Fruit fly (Drosophila melanogaster) whole organism, embryonic: ENCODE measurements around the gene CG13924.

ENCODE experiments used
- Ada2b ChIP-seq: fragments of 200-800 bp; sonication (Bioruptor generic); IDR thresholded peaks from 2 replicates; pipeline ENCODE4 v1.3.6; 2022; ENCODE audit warnings: missing biosample characterization, missing genetic modification characterization
- Adf1 ChIP-seq: fragments of 200-800 bp; sonication (Bioruptor generic); IDR thresholded peaks from 2 replicates; pipeline ENCODE4 v1.3.6; 2022; ENCODE audit warnings: missing biosample characterization, missing genetic modification characterization
- Atf3 ChIP-seq: fragments of 200-800 bp; sonication (Bioruptor generic); optimal IDR thresholded peaks from 3 replicates; lab custom pipeline; 2016; ENCODE audit warnings: missing biosample characterization, missing genetic modification characterization
- Awh ChIP-seq: fragments of 200-800 bp; sonication (Bioruptor generic); IDR thresholded peaks from 2 replicates; pipeline ENCODE4, ENCODE4 v1.3.6; 2022; ENCODE audit warnings: missing biosample characterization, missing genetic modification characterization
- CG10543 ChIP-seq: fragments of 200-800 bp; sonication (Bioruptor generic); optimal IDR thresholded peaks from 3 replicates; lab custom pipeline; 2017; ENCODE audit warnings: missing biosample characterization, mild to moderate bottlenecking, missing genetic modification characterization, moderate library complexity
- CG10979 ChIP-seq: fragments of 200-800 bp; sonication (Bioruptor generic); optimal IDR thresholded peaks from 2 replicates; lab custom pipeline; 2018; ENCODE audit warnings: missing biosample characterization, mild to moderate bottlenecking, missing genetic modification characterization, moderate library complexity
- CG11504 ChIP-seq: fragments of 200-800 bp; sonication (Bioruptor generic); optimal IDR thresholded peaks from 3 replicates; lab custom pipeline; 2019; ENCODE audit warnings: missing biosample characterization, mild to moderate bottlenecking, missing genetic modification characterization, moderate library complexity
- CG14014 ChIP-seq: fragments of 200-800 bp; sonication (Bioruptor generic); IDR thresholded peaks from 2 replicates; pipeline ENCODE4 v1.3.6; 2022; ENCODE audit warnings: missing biosample characterization, missing genetic modification characterization
- CG15514 ChIP-seq: fragments of 200-800 bp; sonication (Bioruptor generic); optimal IDR thresholded peaks from 3 replicates; lab custom pipeline; 2017; ENCODE audit warnings: missing biosample characterization, missing genetic modification characterization, mild to moderate bottlenecking, moderate library complexity, missing genetic modification reagents
- CG1603 ChIP-seq: fragments of 200-800 bp; sonication (Bioruptor generic); optimal IDR thresholded peaks from 2 replicates; lab custom pipeline; 2019; ENCODE audit warnings: missing biosample characterization, mild to moderate bottlenecking, missing genetic modification characterization, moderate library complexity
- CG17361 ChIP-seq: fragments of 200-800 bp; sonication (Bioruptor generic); IDR thresholded peaks from 3 replicates; pipeline ENCODE4 v1.3.6; 2022; ENCODE audit warnings: missing biosample characterization, missing genetic modification characterization
- CG1832 ChIP-seq: fragments of 200-800 bp; sonication (Bioruptor generic); optimal IDR thresholded peaks from 2 replicates; lab custom pipeline; 2017; ENCODE audit warnings: missing biosample characterization, mild to moderate bottlenecking, missing genetic modification characterization, inconsistent platforms
- CG2116 ChIP-seq: fragments of 200-800 bp; sonication (Bioruptor generic); optimal IDR thresholded peaks from 3 replicates; lab custom pipeline; 2018; ENCODE audit warnings: missing biosample characterization, mild to moderate bottlenecking, missing genetic modification characterization
- CG2129 ChIP-seq: fragments of 200-800 bp; sonication (Bioruptor generic); IDR thresholded peaks from 2 replicates; pipeline ENCODE4 v1.3.6; 2022; ENCODE audit warnings: missing biosample characterization, missing genetic modification characterization; ENCODE audit not compliant: partially characterized antibody
- CG30403 ChIP-seq: fragments of 200-800 bp; sonication (Bioruptor generic); optimal IDR thresholded peaks from 3 replicates; lab custom pipeline; 2016; ENCODE audit warnings: missing biosample characterization, missing genetic modification characterization
- CG31365 ChIP-seq: fragments of 200-800 bp; sonication (Bioruptor generic); optimal IDR thresholded peaks from 2 replicates; lab custom pipeline; 2018; ENCODE audit warnings: missing biosample characterization, mild to moderate bottlenecking, missing genetic modification characterization
- CG6654 ChIP-seq: fragments of 200-800 bp; sonication (Bioruptor generic); optimal IDR thresholded peaks from 2 replicates; lab custom pipeline; 2017; ENCODE audit warnings: missing biosample characterization, mild to moderate bottlenecking, missing genetic modification characterization
- CG6689 ChIP-seq: fragments of 200-800 bp; sonication (Bioruptor generic); IDR thresholded peaks from 2 replicates; pipeline ENCODE4 v1.3.6; 2022; ENCODE audit warnings: missing biosample characterization, missing genetic modification characterization
- CG6765 ChIP-seq: fragments of 200-800 bp; sonication (Bioruptor generic); optimal IDR thresholded peaks from 3 replicates; lab custom pipeline; 2017; ENCODE audit warnings: missing biosample characterization, mild to moderate bottlenecking, missing genetic modification characterization
- CG7839 ChIP-seq: fragments of 200-800 bp; sonication (Bioruptor generic); optimal IDR thresholded peaks from 3 replicates; lab custom pipeline; 2018; ENCODE audit warnings: missing biosample characterization, mild to moderate bottlenecking, missing genetic modification characterization, moderate library complexity
- CHES-1-like ChIP-seq: fragments of 200-800 bp; sonication (Bioruptor generic); optimal IDR thresholded peaks from 2 replicates; lab custom pipeline; 2016; ENCODE audit warnings: missing biosample characterization, missing genetic modification characterization
- CkIIα-i1 ChIP-seq: fragments of 200-800 bp; sonication (Bioruptor generic); IDR thresholded peaks from 2 replicates; pipeline ENCODE4 v1.3.6; 2022; ENCODE audit warnings: missing biosample characterization, missing genetic modification characterization
- Dip2 ChIP-seq: fragments of 200-800 bp; sonication (Bioruptor generic); IDR thresholded peaks from 2 replicates; pipeline ENCODE4 v1.3.6; 2022; ENCODE audit warnings: missing biosample characterization, missing genetic modification characterization
- E2f2 ChIP-seq: fragments of 200-800 bp; sonication (Bioruptor generic); IDR thresholded peaks from 2 replicates; pipeline ENCODE4 v1.3.6; 2022; ENCODE audit warnings: missing biosample characterization, missing genetic modification characterization
- Hsf ChIP-seq: fragments of 200-800 bp; sonication (Bioruptor generic); optimal IDR thresholded peaks from 3 replicates; lab custom pipeline; 2016; ENCODE audit warnings: missing biosample characterization, missing genetic modification characterization
- Jarid2 ChIP-seq: fragments of 200-800 bp; sonication (Bioruptor generic); optimal IDR thresholded peaks from 3 replicates; lab custom pipeline; 2017; ENCODE audit warnings: mild to moderate bottlenecking, missing biosample characterization, missing genetic modification reagents, missing genetic modification characterization
- Lhr ChIP-seq: fragments of 200-800 bp; sonication (Bioruptor generic); optimal IDR thresholded peaks from 3 replicates; lab custom pipeline; 2017; ENCODE audit warnings: mild to moderate bottlenecking, missing biosample characterization, missing genetic modification reagents, missing genetic modification characterization
- MESR4 ChIP-seq: fragments of 200-800 bp; sonication (Bioruptor generic); optimal IDR thresholded peaks from 2 replicates; lab custom pipeline; 2018; ENCODE audit warnings: missing biosample characterization, mild to moderate bottlenecking, missing genetic modification characterization, moderate library complexity
- Rfx ChIP-seq: fragments of 200-800 bp; sonication (Bioruptor generic); IDR thresholded peaks from 2 replicates; pipeline ENCODE4 v1.3.6; 2022; ENCODE audit warnings: missing biosample characterization, missing genetic modification characterization
- Side ChIP-seq: fragments of 200-800 bp; sonication (Bioruptor generic); optimal IDR thresholded peaks from 2 replicates; lab custom pipeline; 2016; ENCODE audit warnings: missing biosample characterization, missing genetic modification characterization
- Six4 ChIP-seq: fragments of 200-800 bp; sonication (Bioruptor generic); optimal IDR thresholded peaks from 2 replicates; lab custom pipeline; 2016; ENCODE audit warnings: missing biosample characterization, missing genetic modification characterization
- al ChIP-seq: fragments of 200-800 bp; sonication (Bioruptor generic); IDR thresholded peaks from 2 replicates; pipeline ENCODE4 v1.3.6; 2022; ENCODE audit warnings: missing biosample characterization, missing genetic modification characterization
- bowl ChIP-seq: fragments of 200-800 bp; sonication (Bioruptor generic); IDR thresholded peaks from 2 replicates; pipeline ENCODE4 v1.3.6; 2022; ENCODE audit warnings: missing biosample characterization, missing genetic modification characterization
- bsh ChIP-seq, 2 experiments: fragments of 200-800 bp; sonication (Bioruptor generic); optimal IDR thresholded peaks; 2 replicates each; lab custom pipeline; 2017 to 2018; ENCODE audit warnings: mild to moderate bottlenecking in 2 of 2, missing biosample characterization in 2 of 2, missing genetic modification characterization in 2 of 2, moderate library complexity in 1 of 2
- corto ChIP-seq: fragments of 200-800 bp; sonication (Bioruptor generic); optimal IDR thresholded peaks from 2 replicates; lab custom pipeline; 2016; ENCODE audit warnings: missing biosample characterization, mild to moderate bottlenecking, missing genetic modification characterization, moderate library complexity
- dimm ChIP-seq: fragments of 200-800 bp; sonication (Bioruptor generic); IDR thresholded peaks from 2 replicates; pipeline ENCODE4 v1.3.6; 2022; ENCODE audit warnings: missing biosample characterization, missing genetic modification characterization
- dysf ChIP-seq: fragments of 200-800 bp; sonication (Bioruptor generic); IDR thresholded peaks from 3 replicates; pipeline ENCODE4 v1.3.6; 2022; ENCODE audit warnings: missing biosample characterization, missing genetic modification characterization
- en ChIP-seq: fragments of 200-800 bp; sonication (Bioruptor generic); optimal IDR thresholded peaks from 2 replicates; lab custom pipeline; 2016; ENCODE audit warnings: missing biosample characterization, missing genetic modification characterization
- ftz-f1 ChIP-seq: fragments of 200-800 bp; sonication (Bioruptor generic); optimal IDR thresholded peaks from 2 replicates; lab custom pipeline; 2016; ENCODE audit warnings: missing biosample characterization, missing genetic modification characterization
- lola ChIP-seq, 3 experiments: fragments of >200 bp in 2 of 3; fragments of 200-800 bp in 1 of 3; sonication (Bioruptor generic) in 1 of 3; optimal IDR thresholded peaks; 2 replicates each; lab custom pipeline; 2017 to 2019; ENCODE audit warnings: missing biosample characterization in 3 of 3, missing genetic modification characterization in 3 of 3, mild to moderate bottlenecking in 1 of 3, moderate library complexity in 1 of 3
- phol ChIP-seq: fragments of 200-800 bp; sonication (Bioruptor generic); optimal IDR thresholded peaks from 3 replicates; lab custom pipeline; 2018; ENCODE audit warnings: missing biosample characterization, mild to moderate bottlenecking, missing genetic modification characterization, moderate library complexity
- ro ChIP-seq: fragments of 200-800 bp; sonication (Bioruptor generic); IDR thresholded peaks from 2 replicates; pipeline ENCODE4 v1.3.6; 2022; ENCODE audit warnings: missing biosample characterization, missing genetic modification characterization
- row ChIP-seq: fragments of 200-800 bp; sonication (Bioruptor generic); IDR thresholded peaks from 3 replicates; pipeline ENCODE4 v1.3.6; 2022; ENCODE audit warnings: missing biosample characterization, missing genetic modification characterization
- sc ChIP-seq, 3 experiments: fragments of >200 bp in 2 of 3; fragments of 200-800 bp in 1 of 3; sonication (Bioruptor generic) in 1 of 3; optimal IDR thresholded peaks; 2 replicates in 2 of 3; 3 replicates in 1 of 3; lab custom pipeline; 2017; ENCODE audit warnings: mild to moderate bottlenecking in 1 of 3, missing biosample characterization in 1 of 3, missing genetic modification characterization in 1 of 3, missing genetic modification reagents in 1 of 3
- slbo ChIP-seq: fragments of 200-800 bp; sonication (Bioruptor generic); IDR thresholded peaks from 2 replicates; pipeline ENCODE4 v1.3.6; 2022; ENCODE audit warnings: missing biosample characterization, missing genetic modification characterization
- stc ChIP-seq: fragments of 200-800 bp; sonication (Bioruptor generic); IDR thresholded peaks from 2 replicates; pipeline ENCODE4 v1.3.6; 2022; ENCODE audit warnings: missing biosample characterization, missing genetic modification characterization
- toy ChIP-seq: fragments of 200-800 bp; sonication (Bioruptor generic); IDR thresholded peaks from 2 replicates; pipeline ENCODE4 v1.3.6; 2022; ENCODE audit warnings: missing biosample characterization, missing genetic modification characterization
- trh ChIP-seq: fragments of 200-800 bp; sonication (Bioruptor generic); optimal IDR thresholded peaks from 2 replicates; lab custom pipeline; 2016; ENCODE audit warnings: missing biosample characterization, missing genetic modification characterization
- twi ChIP-seq: fragments of 200-800 bp; optimal IDR thresholded peaks from 2 replicates; lab custom pipeline; 2019; ENCODE audit warnings: missing biosample characterization, mild to moderate bottlenecking, missing genetic modification characterization, moderate library complexity
- unc-4 ChIP-seq: fragments of 200-800 bp; sonication (Bioruptor generic); IDR thresholded peaks from 2 replicates; pipeline ENCODE4 v1.3.6; 2022; ENCODE audit warnings: missing biosample characterization, missing genetic modification characterization; ENCODE audit not compliant: partially characterized antibody
- wdn ChIP-seq: fragments of 200-800 bp; sonication (Bioruptor generic); IDR thresholded peaks from 2 replicates; pipeline ENCODE4 v1.3.6; 2022; ENCODE audit warnings: missing biosample characterization, missing genetic modification characterization
- zfh1 ChIP-seq: fragments of 200-800 bp; sonication (Bioruptor generic); IDR thresholded peaks from 3 replicates; pipeline ENCODE4 v1.3.6; 2022; ENCODE audit warnings: missing biosample characterization, missing genetic modification characterization

CG13924 gene

DNA sequence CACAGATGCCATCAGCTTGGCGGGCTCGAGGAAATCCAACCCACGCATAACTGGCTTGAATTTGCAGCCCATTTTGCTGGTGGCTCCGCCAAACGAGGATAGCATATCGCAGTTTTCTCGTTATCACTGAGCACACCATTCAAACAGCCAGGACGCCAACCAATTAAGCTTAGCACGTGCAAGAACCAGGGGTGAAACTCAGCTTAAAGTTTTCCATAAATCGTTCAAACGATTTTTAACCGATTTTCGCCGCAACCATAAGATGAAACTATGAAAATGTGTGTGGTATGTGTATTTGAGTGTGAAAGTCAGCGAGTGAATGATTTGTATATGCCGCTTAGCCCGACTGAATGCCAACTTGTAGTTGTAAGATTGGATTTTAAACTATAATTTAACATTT lies 21.1 kb downstream of the CG13924 start (continued):
- no peak for TF ChIP-seq Side
- TF ChIP-seq al (GFP tag; lab: Robert Waterston, UW) = no peak
- no peak for TF ChIP-seq lola (GFP tag; optimal IDR thresholded peaks at IDR 0.05; lab: Kevin White, UChicago)
- TF ChIP-seq CG11504 (tag; lab: Kevin White, UChicago) = no peak
- TF ChIP-seq CG10543 (GFP tag; lab: Kevin White, UChicago) = no peak
- no peak for TF ChIP-seq CG30403 (GFP tag; lab: Kevin White, UChicago)
- no peak for TF ChIP-seq MESR4 (GFP tag; lab: Kevin White, UChicago)
- no peak for TF ChIP-seq Awh
- TF ChIP-seq slbo = no peak
- no peak for TF ChIP-seq dysf (GFP tag; lab: Robert Waterston, UW)
- no peak for TF ChIP-seq stc (GFP tag; lab: Robert Waterston, UW)
- TF ChIP-seq row (GFP tag; lab: Robert Waterston, UW) = peak; percentile 51; the same call in 1 of the 3 replicates
- TF ChIP-seq ro (GFP tag; lab: Robert Waterston, UW) = no peak
- TF ChIP-seq en = no peak
- TF ChIP-seq CG17361 = no peak
- TF ChIP-seq CkIIα-i1 (GFP tag; lab: Robert Waterston, UW) = no peak
- TF ChIP-seq CG6689 = no peak
- TF ChIP-seq CG1832 = no peak
- peak; percentile 38 for TF ChIP-seq CG15514 (GFP tag; lab: Kevin White, UChicago)
- TF ChIP-seq CHES-1-like (GFP tag; lab: Kevin White, UChicago) = no peak
- TF ChIP-seq Hsf (GFP tag; lab: Kevin White, UChicago) = no peak
- no peak for TF ChIP-seq CG6765
- peak; percentile 87 for TF ChIP-seq E2f2 (GFP tag; lab: Robert Waterston, UW)
- no peak for TF ChIP-seq Adf1 (GFP tag; lab: Robert Waterston, UW)
- TF ChIP-seq toy = no peak
- no peak for TF ChIP-seq Jarid2
- TF ChIP-seq ftz-f1 = no peak
- no peak for TF ChIP-seq sc (optimal IDR thresholded peaks at IDR 0.05; lab: Kevin White, UChicago)
- no peak for TF ChIP-seq sc (GFP tag; optimal IDR thresholded peaks at IDR 0.05; lab: Kevin White, UChicago)
- TF ChIP-seq zfh1 (GFP tag; lab: Robert Waterston, UW) = no peak
- TF ChIP-seq trh (GFP tag; lab: Kevin White, UChicago) = no peak
- TF ChIP-seq bowl (GFP tag; lab: Robert Waterston, UW) = no peak
- TF ChIP-seq unc-4 (GFP tag; lab: Robert Waterston, UW) = no peak
- TF ChIP-seq CG1603 (tag; lab: Kevin White, UChicago) = peak; percentile 55
- TF ChIP-seq CG31365 = no peak
- no peak for TF ChIP-seq twi (tag; lab: Kevin White, UChicago)
- no peak for TF ChIP-seq Ada2b (GFP tag; lab: Robert Waterston, UW)
- no peak for TF ChIP-seq CG2129 (GFP tag; lab: Robert Waterston, UW)
- TF ChIP-seq wdn (GFP tag; lab: Robert Waterston, UW) = no peak
- TF ChIP-seq phol (tag; lab: Kevin White, UChicago) = peak; percentile 26
- no peak for TF ChIP-seq bsh (GFP tag; optimal IDR thresholded peaks at IDR 0.05; lab: Kevin White, UChicago)
- TF ChIP-seq CG2116 (GFP tag; lab: Kevin White, UChicago) = no peak
- TF ChIP-seq CG10979 (tag; lab: Kevin White, UChicago) = peak; percentile 20
- TF ChIP-seq Atf3 (GFP tag; lab: Kevin White, UChicago) = no peak
- peak; percentile 45 for TF ChIP-seq Rfx
- TF ChIP-seq dimm (GFP tag; lab: Robert Waterston, UW) = no peak
- TF ChIP-seq Dip2 = no peak
- no peak for TF ChIP-seq corto (GFP tag; lab: Kevin White, UChicago)
- TF ChIP-seq Lhr = peak; percentile 34
- no peak for TF ChIP-seq CG7839 (tag; lab: Kevin White, UChicago)
- peak; percentile 9 for TF ChIP-seq CG6654 (GFP tag; lab: Kevin White, UChicago)
- TF ChIP-seq Six4 = no peak
- no peak for TF ChIP-seq CG14014
